Worm (Caenorhabditis elegans) whole organism, mixed stage, embryonic: ENCODE results near the gene gegf-1.
"Not testable (repeated sequence)": the region's sequence is repeated elsewhere in the genome, so short reads cannot be mapped to it uniquely, and the experiment has no call there.

Experiments
- M03D4.4 ChIP-seq: sonication (generic microtip); optimal IDR thresholded peaks from 2 replicates; lab custom pipeline; 2017; ENCODE audit warnings: mild to moderate bottlenecking, missing genetic modification characterization, missing compliant biosample characterization
- bed-3 ChIP-seq: fragments of 200-800 bp; sonication (Bioruptor generic); optimal IDR thresholded peaks from 3 replicates; lab custom pipeline; 2018; ENCODE audit warnings: mild to moderate bottlenecking, missing genetic modification characterization, moderate library complexity, missing compliant biosample characterization
- blmp-1 ChIP-seq: fragments of 150-350 bp; optimal IDR thresholded peaks from 2 replicates; lab custom pipeline; 2014; ENCODE audit warnings: missing biosample characterization, missing genetic modification characterization
- ceh-39 ChIP-seq: fragments of 150-350 bp; optimal IDR thresholded peaks from 2 replicates; lab custom pipeline; 2014; ENCODE audit warnings: missing biosample characterization, missing genetic modification characterization
- ceh-43 ChIP-seq: fragments of 200-800 bp; sonication (Bioruptor generic); optimal IDR thresholded peaks from 2 replicates; lab custom pipeline; 2018; ENCODE audit warnings: mild to moderate bottlenecking, missing genetic modification characterization, moderate library complexity, missing compliant biosample characterization
- ces-1 ChIP-seq: fragments of 150-350 bp; optimal IDR thresholded peaks from 2 replicates; lab custom pipeline; 2014; ENCODE audit warnings: missing biosample characterization, missing genetic modification reagents, missing genetic modification characterization
- drap-1 ChIP-seq: fragments of 200-800 bp; sonication (Bioruptor generic); optimal IDR thresholded peaks from 3 replicates; lab custom pipeline; 2018; ENCODE audit warnings: mild to moderate bottlenecking, missing genetic modification characterization, missing compliant biosample characterization
- elt-3 ChIP-seq: fragments of 150-350 bp; optimal IDR thresholded peaks from 2 replicates; lab custom pipeline; 2014; ENCODE audit warnings: missing biosample characterization, missing genetic modification characterization
- flh-1 ChIP-seq: fragments of 200-800 bp; sonication (Bioruptor generic); optimal IDR thresholded peaks from 2 replicates; lab custom pipeline; 2018; ENCODE audit warnings: mild to moderate bottlenecking, missing genetic modification characterization, moderate library complexity, missing compliant biosample characterization
- ham-2 ChIP-seq: fragments of 200-800 bp; sonication (Bioruptor generic); optimal IDR thresholded peaks from 2 replicates; lab custom pipeline; 2018; ENCODE audit warnings: mild to moderate bottlenecking, missing genetic modification characterization, missing compliant biosample characterization
- hlh-1 ChIP-seq: fragments of 150-350 bp; optimal IDR thresholded peaks from 2 replicates; lab custom pipeline; 2014; ENCODE audit warnings: missing biosample characterization, missing genetic modification reagents, missing genetic modification characterization
- lin-32 ChIP-seq: fragments of 200-800 bp; sonication (Bioruptor generic); optimal IDR thresholded peaks from 2 replicates; lab custom pipeline; 2018; ENCODE audit warnings: mild to moderate bottlenecking, missing genetic modification characterization, missing compliant biosample characterization
- mab-5 ChIP-seq: fragments of 150-350 bp; optimal IDR thresholded peaks from 2 replicates; lab custom pipeline; 2014; ENCODE audit warnings: missing biosample characterization, missing genetic modification characterization
- mls-2 ChIP-seq: sonication (generic microtip); optimal IDR thresholded peaks from 2 replicates; lab custom pipeline; 2016; ENCODE audit warnings: mild to moderate bottlenecking, missing genetic modification characterization, moderate library complexity, missing compliant biosample characterization
- nhr-76 ChIP-seq: sonication (generic microtip); optimal IDR thresholded peaks from 2 replicates; lab custom pipeline; 2017; ENCODE audit warnings: missing biosample characterization, missing genetic modification characterization
- snpc-4 ChIP-seq: fragments of 150-350 bp; optimal IDR thresholded peaks from 2 replicates; lab custom pipeline; 2014; ENCODE audit warnings: missing biosample characterization, missing genetic modification characterization
- tbx-8 ChIP-seq: fragments of 200-800 bp; sonication (Bioruptor generic); optimal IDR thresholded peaks from 2 replicates; lab custom pipeline; 2018; ENCODE audit warnings: mild to moderate bottlenecking, missing genetic modification characterization, moderate library complexity, missing compliant biosample characterization
- unc-120 ChIP-seq: sonication (generic microtip); optimal IDR thresholded peaks from 2 replicates; lab custom pipeline; 2017; ENCODE audit warnings: missing genetic modification characterization, missing compliant biosample characterization; ENCODE audit not compliant: poor library complexity, severe bottlenecking
- unc-62 ChIP-seq: fragments of 150-350 bp; optimal IDR thresholded peaks from 2 replicates; lab custom pipeline; 2014; ENCODE audit warnings: missing biosample characterization, missing genetic modification reagents, missing genetic modification characterization
- zip-8 ChIP-seq: fragments of 150-350 bp; optimal IDR thresholded peaks from 2 replicates; lab custom pipeline; 2014; ENCODE audit warnings: missing biosample characterization, missing genetic modification characterization

The gegf-1 gene

ce11 chrIV:111377-111776, 46.3 kb downstream of the gegf-1 start, which contains the start of gene F29C4.4:
F29C4.4 (plus strand) TSS chrIV:111677.
- not testable (repeated sequence) for TF ChIP-seq unc-120 (tag; lab: Kevin White, UChicago); ceh-39 (tag; lab: Kevin White, UChicago); ham-2 (GFP tag; lab: Kevin White, UChicago)

- TF ChIP-seq elt-3 (tag; lab: Kevin White, UChicago): no peak
- no peak for TF ChIP-seq lin-32
- TF ChIP-seq mab-5: no peak
- TF ChIP-seq M03D4.4 (tag; lab: Kevin White, UChicago): no peak
- TF ChIP-seq snpc-4 (tag; lab: Kevin White, UChicago): no peak
- no peak for TF ChIP-seq nhr-76 (tag; lab: Kevin White, UChicago)
- no peak for TF ChIP-seq unc-62 (GFP tag; lab: Kevin White, UChicago)
- TF ChIP-seq bed-3 (GFP tag; lab: Kevin White, UChicago): no peak
- TF ChIP-seq ces-1 (GFP tag; lab: Kevin White, UChicago): no peak
- no peak for TF ChIP-seq hlh-1 (tag; lab: Kevin White, UChicago)
- TF ChIP-seq blmp-1 (tag; lab: Kevin White, UChicago): no peak
- no peak for TF ChIP-seq mls-2 (tag; lab: Kevin White, UChicago)
- no peak for TF ChIP-seq tbx-8 (GFP tag; lab: Kevin White, UChicago)
- no peak for TF ChIP-seq drap-1
- no peak for TF ChIP-seq ceh-43
- TF ChIP-seq ceh-39 (tag; lab: Kevin White, UChicago): no peak
- no peak for TF ChIP-seq flh-1 (GFP tag; lab: Kevin White, UChicago)
- no peak for TF ChIP-seq zip-8 (tag; lab: Kevin White, UChicago)
Observed at ce11 chrIV:109307-109706, 48.4 kb downstream of the gegf-1 start, which contains the start of gene B0545.4. B0545.4 (minus strand) TSS chrIV:109407.
